Fruit fly (Drosophila melanogaster) whole organism, pupa: Measurements from ENCODE around the gene Mcm7.

Experiments
- CG10348 ChIP-seq: fragments of 200-800 bp; sonication (Bioruptor generic); IDR thresholded peaks from 2 replicates; pipeline ENCODE4 v1.3.6; 2022; ENCODE audit warnings: missing biosample characterization, missing genetic modification characterization
- CG13204 ChIP-seq: fragments of 200-800 bp; sonication (Bioruptor generic); optimal IDR thresholded peaks from 2 replicates; lab custom pipeline; 2018; ENCODE audit warnings: missing biosample characterization, mild to moderate bottlenecking, missing genetic modification characterization, moderate library complexity
- CG34367 ChIP-seq: fragments of 200-800 bp; sonication (Bioruptor generic); optimal IDR thresholded peaks from 2 replicates; lab custom pipeline; 2018; ENCODE audit warnings: missing biosample characterization, mild to moderate bottlenecking, missing genetic modification characterization
- CG8159 ChIP-seq: fragments of 200-800 bp; sonication (Bioruptor generic); optimal IDR thresholded peaks from 3 replicates; lab custom pipeline; 2018; ENCODE audit warnings: missing biosample characterization, mild to moderate bottlenecking, missing genetic modification characterization, moderate library complexity
- CG8301 ChIP-seq: fragments of 200-800 bp; sonication (Bioruptor generic); optimal IDR thresholded peaks from 2 replicates; lab custom pipeline; 2018; ENCODE audit warnings: missing biosample characterization, mild to moderate bottlenecking, missing genetic modification characterization
- Pif1B ChIP-seq: fragments of 200-800 bp; sonication (Bioruptor generic); optimal IDR thresholded peaks from 3 replicates; lab custom pipeline; 2016; ENCODE audit warnings: missing biosample characterization, missing genetic modification characterization

- TF ChIP-seq CG10348 (GFP tag; lab: Robert Waterston, UW) (no peak), Pif1B (no peak), CG34367 (tag; lab: Kevin White, UChicago) (no peak), CG8301 (tag; lab: Kevin White, UChicago) (no peak), CG8159 (tag; lab: Kevin White, UChicago) (no peak), CG13204 (GFP tag; lab: Kevin White, UChicago) (no peak)
Observed at dm6 chr3L:8873053-8873452, 18.3 kb upstream of the Mcm7 start.
